Fruit fly (Drosophila melanogaster): ENCODE measurements around the gene Rab9Fa.

DNA sequence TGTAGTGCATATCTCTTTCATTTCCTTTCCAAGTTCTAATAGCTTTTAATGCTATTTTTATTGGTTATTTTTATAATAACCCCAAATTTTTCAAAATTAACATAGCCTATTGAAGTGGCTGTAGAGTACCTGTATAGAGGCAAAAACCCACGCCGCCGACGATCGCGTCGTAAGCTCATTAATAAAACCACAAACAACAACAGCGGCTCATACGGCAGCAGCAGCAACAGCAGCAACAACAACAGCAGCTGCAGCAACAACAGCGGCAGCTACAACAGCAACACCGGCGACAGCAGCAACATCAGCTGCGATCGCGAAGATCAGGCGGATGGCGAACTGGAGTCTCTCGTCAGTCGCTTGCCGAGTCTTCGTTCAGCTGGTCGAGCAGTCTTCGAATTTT, 23.7 kb downstream of the Rab9Fa start, which contains the start of gene CG2145:
- TF ChIP-seq CG5204 (GFP tag; optimal IDR thresholded peaks at IDR 0.05): no peak
- TF ChIP-seq CG14711 (tag; optimal IDR thresholded peaks at IDR 0.05): peak; percentile 29
- TF ChIP-seq pad (GFP tag; optimal IDR thresholded peaks at IDR 0.05): no peak
- peak; percentile 88 for TF ChIP-seq ovo (GFP tag; optimal IDR thresholded peaks at IDR 0.05)
- TF ChIP-seq Hr96 (GFP tag; optimal IDR thresholded peaks at IDR 0.05): peak; percentile 73
- TF ChIP-seq kay (GFP tag; ENCODE audit: borderline replicate concordance): peak; percentile 74
- TF ChIP-seq Clk (GFP tag; optimal IDR thresholded peaks at IDR 0.05): peak; percentile 68
- TF ChIP-seq cnc (optimal IDR thresholded peaks at IDR 0.05): no peak

Measured in whole organism, adult.